Fruit fly (Drosophila melanogaster) whole organism, prepupa: ENCODE data around the gene ClC-c.
A peak's percentile ranks its signal among the peaks of the same experiment; 100 is the strongest.

ENCODE experiments used
- CG10631 ChIP-seq: fragments of 200-800 bp; sonication (Bioruptor generic); optimal IDR thresholded peaks from 2 replicates; lab custom pipeline; 2016; ENCODE audit warnings: missing biosample characterization, missing genetic modification characterization
- CG10669 ChIP-seq: fragments of 200-800 bp; sonication (Bioruptor generic); optimal IDR thresholded peaks from 3 replicates; lab custom pipeline; 2018; ENCODE audit warnings: missing biosample characterization, mild to moderate bottlenecking, missing genetic modification characterization, moderate library complexity
- CG11294 ChIP-seq: fragments of 200-800 bp; sonication (Bioruptor generic); IDR thresholded peaks from 2 replicates; pipeline ENCODE4 v1.3.6; 2022; ENCODE audit warnings: missing biosample characterization, missing genetic modification characterization
- CG11762 ChIP-seq: fragments of 200-800 bp; sonication (Bioruptor generic); optimal IDR thresholded peaks from 3 replicates; lab custom pipeline; 2016; ENCODE audit warnings: missing biosample characterization, missing genetic modification characterization; ENCODE audit not compliant: insufficient read depth
- CG15336 ChIP-seq: fragments of 200-800 bp; sonication (Bioruptor generic); IDR thresholded peaks from 2 replicates; pipeline ENCODE4 v1.3.6; 2022; ENCODE audit warnings: missing biosample characterization, missing genetic modification characterization
- CG1621 ChIP-seq: fragments of 200-800 bp; sonication (Bioruptor generic); optimal IDR thresholded peaks from 3 replicates; lab custom pipeline; 2018; ENCODE audit warnings: missing biosample characterization, mild to moderate bottlenecking, missing genetic modification characterization
- CG3032 ChIP-seq: fragments of 200-800 bp; optimal IDR thresholded peaks from 2 replicates; lab custom pipeline; 2019; ENCODE audit warnings: missing biosample characterization, mild to moderate bottlenecking, missing genetic modification characterization, moderate library complexity
- CG31627 ChIP-seq: fragments of 200-800 bp; sonication (Bioruptor generic); optimal IDR thresholded peaks from 3 replicates; lab custom pipeline; 2016; ENCODE audit warnings: missing biosample characterization, missing genetic modification characterization
- CG32006 ChIP-seq: fragments of 200-800 bp; sonication (Bioruptor generic); optimal IDR thresholded peaks from 3 replicates; lab custom pipeline; 2017; ENCODE audit warnings: missing biosample characterization, mild to moderate bottlenecking, missing genetic modification characterization
- CG34406 ChIP-seq: fragments of 200-800 bp; sonication (Bioruptor generic); optimal IDR thresholded peaks from 3 replicates; lab custom pipeline; 2016; ENCODE audit warnings: missing biosample characterization, missing genetic modification characterization
- CG3919 ChIP-seq: fragments of 200-800 bp; sonication (Bioruptor generic); optimal IDR thresholded peaks from 3 replicates; lab custom pipeline; 2016; ENCODE audit warnings: missing biosample characterization, missing genetic modification characterization
- CG4318 ChIP-seq: fragments of 200-800 bp; sonication (Bioruptor generic); optimal IDR thresholded peaks from 3 replicates; lab custom pipeline; 2017; ENCODE audit warnings: missing biosample characterization, mild to moderate bottlenecking, missing genetic modification characterization
- CG6276 ChIP-seq: fragments of 200-800 bp; sonication (Bioruptor generic); optimal IDR thresholded peaks from 2 replicates; lab custom pipeline; 2017; ENCODE audit warnings: missing biosample characterization, mild to moderate bottlenecking, missing genetic modification characterization
- CG6792 ChIP-seq: fragments of 200-800 bp; sonication (Bioruptor generic); optimal IDR thresholded peaks from 3 replicates; lab custom pipeline; 2016; ENCODE audit warnings: missing biosample characterization, missing genetic modification characterization
- CG6808 ChIP-seq: fragments of 200-800 bp; sonication (Bioruptor generic); optimal IDR thresholded peaks from 3 replicates; lab custom pipeline; 2017; ENCODE audit warnings: missing biosample characterization, missing genetic modification characterization, mild to moderate bottlenecking, moderate library complexity, missing genetic modification reagents
- CG6854 ChIP-seq: fragments of 200-800 bp; sonication (Bioruptor generic); optimal IDR thresholded peaks from 2 replicates; lab custom pipeline; 2017; ENCODE audit warnings: missing biosample characterization, mild to moderate bottlenecking, missing genetic modification characterization
- CG7368 ChIP-seq: fragments of 200-800 bp; sonication (Bioruptor generic); optimal IDR thresholded peaks from 3 replicates; lab custom pipeline; 2016; ENCODE audit warnings: missing biosample characterization, missing genetic modification characterization
- CG8119 ChIP-seq: fragments of 200-800 bp; sonication (Bioruptor generic); IDR thresholded peaks from 3 replicates; pipeline ENCODE4 v1.3.6; 2022; ENCODE audit warnings: missing biosample characterization, missing genetic modification characterization
- CG8319 ChIP-seq: fragments of 200-800 bp; sonication (Bioruptor generic); optimal IDR thresholded peaks from 3 replicates; lab custom pipeline; 2016; ENCODE audit warnings: missing biosample characterization, missing genetic modification characterization
- Eip78C ChIP-seq: fragments of 200-800 bp; sonication (Bioruptor generic); peaks from one replicate; lab custom pipeline; 2016; ENCODE audit warnings: missing biosample characterization, missing genetic modification characterization
- Eip93F ChIP-seq: fragments of 200-800 bp; sonication (Bioruptor generic); optimal IDR thresholded peaks from 2 replicates; lab custom pipeline; 2016; ENCODE audit warnings: missing biosample characterization, mild to moderate bottlenecking, missing genetic modification characterization
- Ets96B ChIP-seq: fragments of 200-800 bp; optimal IDR thresholded peaks from 2 replicates; lab custom pipeline; 2019; ENCODE audit warnings: missing biosample characterization, mild to moderate bottlenecking, missing genetic modification characterization, moderate library complexity
- Hr38 ChIP-seq: sonication (Bioruptor generic); optimal IDR thresholded peaks from 2 replicates; lab custom pipeline; 2016; ENCODE audit warnings: missing biosample characterization, missing genetic modification characterization
- Hr39 ChIP-seq: fragments of 200-800 bp; sonication (Bioruptor generic); optimal IDR thresholded peaks from 2 replicates; lab custom pipeline; 2016; ENCODE audit warnings: missing biosample characterization, missing genetic modification characterization
- Hr4 ChIP-seq: fragments of 200-800 bp; sonication (Bioruptor generic); optimal IDR thresholded peaks from 3 replicates; lab custom pipeline; 2016; ENCODE audit warnings: missing biosample characterization, missing genetic modification characterization
- Lpt ChIP-seq: fragments of 200-800 bp; sonication (Bioruptor generic); optimal IDR thresholded peaks from 3 replicates; lab custom pipeline; 2016; ENCODE audit warnings: missing biosample characterization, missing genetic modification characterization
- Met ChIP-seq: fragments of 200-800 bp; sonication (Bioruptor generic); optimal IDR thresholded peaks from 3 replicates; lab custom pipeline; 2016; ENCODE audit warnings: missing biosample characterization, missing genetic modification characterization
- OdsH ChIP-seq: fragments of 200-800 bp; sonication (Bioruptor generic); optimal IDR thresholded peaks from 3 replicates; lab custom pipeline; 2016; ENCODE audit warnings: missing biosample characterization, missing genetic modification characterization
- Smox ChIP-seq: fragments of 200-800 bp; sonication (Bioruptor generic); optimal IDR thresholded peaks from 3 replicates; lab custom pipeline; 2016; ENCODE audit warnings: missing biosample characterization, missing genetic modification characterization
- Sox14 ChIP-seq: fragments of 200-800 bp; sonication (Bioruptor generic); optimal IDR thresholded peaks from 3 replicates; lab custom pipeline; 2016; ENCODE audit warnings: missing biosample characterization, missing genetic modification characterization
- Sox15 ChIP-seq: fragments of 200-800 bp; sonication (Bioruptor generic); optimal IDR thresholded peaks from 3 replicates; lab custom pipeline; 2016; ENCODE audit warnings: missing biosample characterization, missing genetic modification characterization
- achi ChIP-seq: fragments of 200-800 bp; sonication (Bioruptor generic); optimal IDR thresholded peaks from 3 replicates; lab custom pipeline; 2016; ENCODE audit warnings: missing biosample characterization, missing genetic modification characterization
- acj6 ChIP-seq: fragments of 200-800 bp; sonication (Bioruptor generic); optimal IDR thresholded peaks from 3 replicates; lab custom pipeline; 2016; ENCODE audit warnings: missing biosample characterization, missing genetic modification characterization
- dsx ChIP-seq: fragments of 200-800 bp; optimal IDR thresholded peaks from 3 replicates; lab custom pipeline; 2019; ENCODE audit warnings: missing biosample characterization, mild to moderate bottlenecking, missing genetic modification characterization, moderate library complexity; ENCODE audit not compliant: poor library complexity, severe bottlenecking
- eg ChIP-seq: fragments of 200-800 bp; sonication (Bioruptor generic); IDR thresholded peaks from 3 replicates; pipeline ENCODE4 v1.3.6; 2022; ENCODE audit warnings: missing biosample characterization, missing genetic modification characterization
- esn ChIP-seq: fragments of 200-800 bp; sonication (Bioruptor generic); optimal IDR thresholded peaks from 2 replicates; lab custom pipeline; 2016; ENCODE audit warnings: missing biosample characterization, mild to moderate bottlenecking, missing genetic modification characterization, moderate library complexity
- fd59A ChIP-seq: fragments of 200-800 bp; sonication (Bioruptor generic); optimal IDR thresholded peaks from 2 replicates; lab custom pipeline; 2017; ENCODE audit warnings: missing biosample characterization, mild to moderate bottlenecking, missing genetic modification characterization, missing genetic modification reagents
- fkh ChIP-seq: fragments of 200-800 bp; sonication (Bioruptor generic); optimal IDR thresholded peaks from 3 replicates; lab custom pipeline; 2017; ENCODE audit warnings: missing biosample characterization, mild to moderate bottlenecking, missing genetic modification characterization, moderate library complexity
- lz ChIP-seq: fragments of 200-800 bp; sonication (Bioruptor generic); optimal IDR thresholded peaks from 3 replicates; lab custom pipeline; 2016; ENCODE audit warnings: missing biosample characterization, missing genetic modification characterization
- net ChIP-seq: fragments of 200-800 bp; sonication (Bioruptor generic); optimal IDR thresholded peaks from 3 replicates; lab custom pipeline; 2016; ENCODE audit warnings: missing biosample characterization, missing genetic modification characterization
- pdm3 ChIP-seq: fragments of 200-800 bp; sonication (Bioruptor generic); optimal IDR thresholded peaks from 3 replicates; lab custom pipeline; 2016; ENCODE audit warnings: missing biosample characterization, missing genetic modification characterization
- salr ChIP-seq, 2 experiments: fragments of 200-800 bp; sonication (Bioruptor generic); optimal IDR thresholded peaks; 3 replicates each; lab custom pipeline; 2016 to 2018; ENCODE audit warnings: missing biosample characterization in 2 of 2, missing genetic modification characterization in 2 of 2, mild to moderate bottlenecking in 1 of 2
- spab ChIP-seq: fragments of 200-800 bp; sonication (Bioruptor generic); optimal IDR thresholded peaks from 2 replicates; lab custom pipeline; 2017; ENCODE audit warnings: missing biosample characterization, mild to moderate bottlenecking, missing genetic modification characterization, missing genetic modification reagents
- ss ChIP-seq, 2 experiments: fragments of 200-800 bp; sonication (Bioruptor generic); optimal IDR thresholded peaks; 2 replicates in 1 of 2; 3 replicates in 1 of 2; lab custom pipeline; 2017 to 2018; ENCODE audit warnings: mild to moderate bottlenecking in 2 of 2, missing biosample characterization in 2 of 2, missing genetic modification characterization in 2 of 2, moderate library complexity in 1 of 2
- svp ChIP-seq: fragments of 200-800 bp; sonication (Bioruptor generic); peaks from one replicate; lab custom pipeline; 2016; ENCODE audit warnings: missing biosample characterization, missing genetic modification characterization
- topi ChIP-seq: fragments of 200-800 bp; sonication (Bioruptor generic); optimal IDR thresholded peaks from 3 replicates; lab custom pipeline; 2016; ENCODE audit warnings: missing biosample characterization, missing genetic modification characterization

ClC-c gene

DNA sequence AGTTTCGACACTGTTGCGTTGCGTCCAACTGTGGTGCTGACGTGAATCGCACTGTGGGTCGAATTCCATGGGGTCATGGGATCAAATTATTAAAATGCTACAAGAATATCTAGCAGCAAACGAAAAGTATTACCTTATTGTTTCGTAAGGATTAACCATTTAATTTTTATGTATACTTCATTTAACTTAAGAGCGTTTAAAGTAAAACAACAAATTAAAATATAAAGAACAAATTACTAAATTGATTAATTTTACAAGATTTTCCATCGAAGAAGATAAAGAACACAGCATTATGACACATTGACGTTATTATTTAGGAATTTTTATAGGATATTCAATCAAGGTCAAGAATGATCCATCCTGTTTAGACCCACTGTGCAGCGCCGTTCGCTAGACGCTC, 36.2 kb upstream of the ClC-c start:
- TF ChIP-seq CG32006 (GFP tag; lab: Kevin White, UChicago) (peak; percentile 66), CG3919 (GFP tag; lab: Kevin White, UChicago) (peak; percentile 10), CG8319 (GFP tag; lab: Kevin White, UChicago) (no peak), CG11294 (GFP tag; lab: Robert Waterston, UW) (no peak; the same call in 1 of the 2 replicates), Lpt (peak; percentile 1), Eip93F (GFP tag; lab: Kevin White, UChicago) (no peak), esn (GFP tag; lab: Kevin White, UChicago) (peak; percentile 44), CG10669 (GFP tag; lab: Kevin White, UChicago) (no peak), net (peak; percentile 49), achi (peak; percentile 40), CG11762 (no peak), eg (GFP tag; lab: Robert Waterston, UW) (0 out of 3 replicates have a peak, but pooled peaks have one; percentile 48), CG1621 (tag; lab: Kevin White, UChicago) (no peak), CG6854 (GFP tag; lab: Kevin White, UChicago) (no peak), Sox14 (peak; percentile 24), Smox (no peak), acj6 (GFP tag; lab: Kevin White, UChicago) (peak; percentile 25), CG31627 (GFP tag; lab: Kevin White, UChicago) (peak; percentile 23), CG34406 (peak; percentile 12), Sox15 (peak; percentile 6), svp (GFP tag; lab: Kevin White, UChicago) (peak; percentile 61), topi (peak; percentile 12), CG3032 (no peak), CG6792 (no peak), Eip78C (GFP tag; lab: Kevin White, UChicago) (peak; percentile 71), CG8119 (GFP tag; lab: Robert Waterston, UW) (peak; percentile 71; the same call in 2 of the 3 replicates), Hr4 (peak; percentile 58), Met (GFP tag; lab: Kevin White, UChicago) (peak; percentile 11), CG4318 (GFP tag; lab: Kevin White, UChicago) (peak; percentile 9), fkh (GFP tag; lab: Kevin White, UChicago) (no peak), Hr39 (GFP tag; lab: Kevin White, UChicago) (peak; percentile 16), ss (GFP tag; optimal IDR thresholded peaks at IDR 0.05; lab: Kevin White, UChicago) (no peak), dsx (GFP tag; lab: Kevin White, UChicago) (no peak), CG10631 (GFP tag; lab: Kevin White, UChicago) (no peak), fd59A (GFP tag; lab: Kevin White, UChicago) (no peak), Hr38 (GFP tag; lab: Kevin White, UChicago) (no peak), pdm3 (peak; percentile 34), lz (GFP tag; lab: Kevin White, UChicago) (peak; percentile 4), CG6276 (GFP tag; lab: Kevin White, UChicago) (peak; percentile 42), OdsH (GFP tag; lab: Kevin White, UChicago) (peak; percentile 40), Ets96B (peak; percentile 6), CG15336 (GFP tag; lab: Robert Waterston, UW) (peak; percentile 71)

DNA sequence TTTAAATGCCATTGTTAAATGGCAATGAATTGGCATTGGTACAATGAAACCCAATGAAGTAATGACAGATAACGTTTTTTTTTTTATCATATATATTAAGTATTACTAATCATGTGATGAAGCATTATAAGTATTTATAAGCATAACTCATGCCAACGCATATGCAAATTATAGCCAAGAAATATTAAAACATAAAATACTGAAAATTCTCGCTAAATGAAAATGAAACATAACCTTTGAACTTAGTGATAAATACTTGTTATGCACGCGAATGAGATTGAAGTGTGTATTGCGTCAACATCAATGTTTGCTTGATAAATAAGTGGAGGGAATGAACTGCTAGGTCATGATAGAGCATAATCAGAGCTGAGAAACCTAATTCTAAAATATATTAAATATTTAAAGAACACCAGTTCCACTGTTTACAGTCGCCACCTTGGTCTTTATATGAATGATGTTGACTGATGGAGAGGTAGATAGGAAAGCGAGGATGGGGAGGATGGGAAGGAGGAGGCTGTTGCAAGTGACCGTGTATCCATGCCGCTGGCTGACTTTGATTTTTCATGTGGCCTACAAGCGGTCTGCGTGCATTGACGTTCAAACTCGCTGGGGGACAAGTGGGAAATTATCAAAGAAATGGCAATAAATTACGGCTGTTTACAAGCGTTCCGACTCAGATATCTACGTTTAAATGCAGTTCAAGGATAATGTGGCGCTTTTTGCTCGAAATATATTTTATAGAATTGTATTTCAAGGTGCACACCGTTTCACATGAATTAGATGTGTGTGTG, 34.0 kb upstream of the ClC-c start:
- TF ChIP-seq Hr4 (no peak), CG10669 (GFP tag; lab: Kevin White, UChicago) (no peak), svp (GFP tag; lab: Kevin White, UChicago) (peak; percentile 61), Eip78C (GFP tag; lab: Kevin White, UChicago) (peak; percentile 54), Lpt (no peak), fkh (GFP tag; lab: Kevin White, UChicago) (peak; percentile 62), CG11294 (GFP tag; lab: Robert Waterston, UW) (no peak), CG6276 (GFP tag; lab: Kevin White, UChicago) (peak; percentile 23), salr (GFP tag; optimal IDR thresholded peaks at IDR 0.05; lab: Kevin White, UChicago) (peak in 1 of 2 experiments; percentile 17), CG6808 (GFP tag; lab: Kevin White, UChicago) (no peak), esn (GFP tag; lab: Kevin White, UChicago) (no peak), net (peak; percentile 28), spab (GFP tag; lab: Kevin White, UChicago) (no peak), fd59A (GFP tag; lab: Kevin White, UChicago) (no peak), topi (no peak), CG7368 (no peak), CG10631 (GFP tag; lab: Kevin White, UChicago) (no peak), CG32006 (GFP tag; lab: Kevin White, UChicago) (peak; percentile 12)
